Fruit fly (Drosophila melanogaster) whole organism, prepupa: ENCODE measurements around the gene CG32755.

Source experiments
- CG10631 ChIP-seq: fragments of 200-800 bp; sonication (Bioruptor generic); optimal IDR thresholded peaks from 2 replicates; lab custom pipeline; 2016; ENCODE audit warnings: missing biosample characterization, missing genetic modification characterization
- CG16779 ChIP-seq: fragments of 200-800 bp; sonication (Bioruptor generic); optimal IDR thresholded peaks from 3 replicates; lab custom pipeline; 2017; ENCODE audit warnings: missing biosample characterization, mild to moderate bottlenecking, missing genetic modification characterization
- CG3032 ChIP-seq: fragments of 200-800 bp; optimal IDR thresholded peaks from 2 replicates; lab custom pipeline; 2019; ENCODE audit warnings: missing biosample characterization, mild to moderate bottlenecking, missing genetic modification characterization, moderate library complexity
- CG32006 ChIP-seq: fragments of 200-800 bp; sonication (Bioruptor generic); optimal IDR thresholded peaks from 3 replicates; lab custom pipeline; 2017; ENCODE audit warnings: missing biosample characterization, mild to moderate bottlenecking, missing genetic modification characterization
- CG3919 ChIP-seq: fragments of 200-800 bp; sonication (Bioruptor generic); optimal IDR thresholded peaks from 3 replicates; lab custom pipeline; 2016; ENCODE audit warnings: missing biosample characterization, missing genetic modification characterization
- CG7368 ChIP-seq: fragments of 200-800 bp; sonication (Bioruptor generic); optimal IDR thresholded peaks from 3 replicates; lab custom pipeline; 2016; ENCODE audit warnings: missing biosample characterization, missing genetic modification characterization
- Eip93F ChIP-seq: fragments of 200-800 bp; sonication (Bioruptor generic); optimal IDR thresholded peaks from 2 replicates; lab custom pipeline; 2016; ENCODE audit warnings: missing biosample characterization, mild to moderate bottlenecking, missing genetic modification characterization
- Gug ChIP-seq: fragments of 200-800 bp; sonication (Bioruptor generic); IDR thresholded peaks from 2 replicates; pipeline ENCODE4 v1.3.6; 2022; ENCODE audit warnings: missing biosample characterization, missing genetic modification characterization
- Sox102F ChIP-seq: fragments of 200-800 bp; sonication (Bioruptor generic); optimal IDR thresholded peaks from 2 replicates; lab custom pipeline; 2016; ENCODE audit warnings: missing biosample characterization, mild to moderate bottlenecking, missing genetic modification characterization
- fd59A ChIP-seq: fragments of 200-800 bp; sonication (Bioruptor generic); optimal IDR thresholded peaks from 2 replicates; lab custom pipeline; 2017; ENCODE audit warnings: missing biosample characterization, mild to moderate bottlenecking, missing genetic modification characterization, missing genetic modification reagents
- vri ChIP-seq: fragments of 200-800 bp; sonication (Bioruptor generic); optimal IDR thresholded peaks from 3 replicates; lab custom pipeline; 2016; ENCODE audit warnings: missing biosample characterization, mild to moderate bottlenecking, missing genetic modification characterization

dm6 chrX:6000747-6001426, 50.8 kb downstream of the CG32755 start, which contains the start of gene CG4766:
- TF ChIP-seq Gug: peak; percentile 73
- TF ChIP-seq CG16779 (tag; lab: Kevin White, UChicago): peak; percentile 66
- TF ChIP-seq CG32006 (GFP tag; lab: Kevin White, UChicago): peak; percentile 89
- peak; percentile 23 for TF ChIP-seq Eip93F (GFP tag; lab: Kevin White, UChicago)
- peak; percentile 83 for TF ChIP-seq CG3919 (GFP tag; lab: Kevin White, UChicago)
- TF ChIP-seq CG3032 (tag; lab: Kevin White, UChicago): peak; percentile 83
- peak; percentile 76 for TF ChIP-seq vri (GFP tag; lab: Kevin White, UChicago)
- TF ChIP-seq CG10631: peak; percentile 86
- TF ChIP-seq Sox102F (GFP tag; lab: Kevin White, UChicago): peak; percentile 83
- TF ChIP-seq fd59A: peak; percentile 82
- TF ChIP-seq CG7368: peak; percentile 74
